Worm (Caenorhabditis elegans) whole organism, mixed stage, embryonic: ENCODE measurements around the gene Y59A8B.24.

ENCODE experiments used
- M03D4.4 ChIP-seq: sonication (generic microtip); optimal IDR thresholded peaks from 2 replicates; lab custom pipeline; 2017; ENCODE audit warnings: mild to moderate bottlenecking, missing genetic modification characterization, missing compliant biosample characterization
- ces-1 ChIP-seq: fragments of 150-350 bp; optimal IDR thresholded peaks from 2 replicates; lab custom pipeline; 2014; ENCODE audit warnings: missing biosample characterization, missing genetic modification reagents, missing genetic modification characterization
- drap-1 ChIP-seq: fragments of 200-800 bp; sonication (Bioruptor generic); optimal IDR thresholded peaks from 3 replicates; lab custom pipeline; 2018; ENCODE audit warnings: mild to moderate bottlenecking, missing genetic modification characterization, missing compliant biosample characterization
- elt-1 ChIP-seq: sonication (generic microtip); optimal IDR thresholded peaks from 2 replicates; lab custom pipeline; 2017; ENCODE audit warnings: missing genetic modification characterization, mild to moderate bottlenecking, missing compliant biosample characterization, antibody characterized with exemption, moderate library complexity, borderline replicate concordance; ENCODE audit not compliant: insufficient read depth
- lin-13 ChIP-seq: fragments of 150-350 bp; optimal IDR thresholded peaks from 2 replicates; lab custom pipeline; 2014; ENCODE audit warnings: missing biosample characterization, missing genetic modification characterization
- mep-1 ChIP-seq: fragments of 150-350 bp; optimal IDR thresholded peaks from 2 replicates; lab custom pipeline; 2017; ENCODE audit warnings: missing biosample characterization, missing genetic modification reagents, missing genetic modification characterization, inconsistent platforms
- nhr-12 ChIP-seq: fragments of 150-350 bp; optimal IDR thresholded peaks from 2 replicates; lab custom pipeline; 2014; ENCODE audit warnings: missing biosample characterization, missing genetic modification characterization
- nhr-28 ChIP-seq: fragments of 150-350 bp; optimal IDR thresholded peaks from 2 replicates; lab custom pipeline; 2014; ENCODE audit warnings: missing biosample characterization, missing genetic modification characterization
- snpc-4 ChIP-seq: fragments of 150-350 bp; optimal IDR thresholded peaks from 2 replicates; lab custom pipeline; 2014; ENCODE audit warnings: missing biosample characterization, missing genetic modification characterization
- ztf-11 ChIP-seq: fragments of 150-350 bp; optimal IDR thresholded peaks from 2 replicates; lab custom pipeline; 2014; ENCODE audit warnings: missing biosample characterization, missing genetic modification characterization

DNA sequence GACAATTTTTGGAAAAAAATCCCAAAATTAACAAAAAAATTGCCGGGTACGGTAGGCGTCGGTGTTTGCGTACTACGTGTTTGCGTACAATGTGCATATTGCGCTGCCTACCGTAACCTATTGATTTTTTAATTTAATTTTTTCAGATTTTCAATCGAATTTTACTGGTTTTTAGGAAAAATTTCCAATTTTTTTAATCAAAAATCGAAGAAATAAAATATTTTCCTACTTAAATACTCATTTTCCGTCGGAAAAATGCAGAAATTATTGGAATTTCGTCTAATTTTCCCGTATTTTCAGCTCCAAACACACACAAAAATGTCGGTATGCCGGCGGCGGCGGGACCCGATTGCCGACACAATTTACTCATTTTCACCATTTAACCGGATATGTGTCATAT lies 34.2 kb downstream of the Y59A8B.24 start, which contains the start of gene Y59A8B.21:
- TF ChIP-seq snpc-4 (tag; lab: Kevin White, UChicago) (no peak), nhr-12 (tag; lab: Kevin White, UChicago) (no peak), elt-1 (tag; lab: Kevin White, UChicago) (no peak), drap-1 (GFP tag; lab: Kevin White, UChicago) (no peak), M03D4.4 (tag; lab: Kevin White, UChicago) (no peak), nhr-28 (no peak), ztf-11 (tag; lab: Kevin White, UChicago) (no peak), ces-1 (GFP tag; lab: Kevin White, UChicago) (no peak), mep-1 (tag; lab: Kevin White, UChicago) (no peak), lin-13 (no peak)
